Fruit fly (Drosophila melanogaster): ENCODE measurements around the gene chic.

DNA sequence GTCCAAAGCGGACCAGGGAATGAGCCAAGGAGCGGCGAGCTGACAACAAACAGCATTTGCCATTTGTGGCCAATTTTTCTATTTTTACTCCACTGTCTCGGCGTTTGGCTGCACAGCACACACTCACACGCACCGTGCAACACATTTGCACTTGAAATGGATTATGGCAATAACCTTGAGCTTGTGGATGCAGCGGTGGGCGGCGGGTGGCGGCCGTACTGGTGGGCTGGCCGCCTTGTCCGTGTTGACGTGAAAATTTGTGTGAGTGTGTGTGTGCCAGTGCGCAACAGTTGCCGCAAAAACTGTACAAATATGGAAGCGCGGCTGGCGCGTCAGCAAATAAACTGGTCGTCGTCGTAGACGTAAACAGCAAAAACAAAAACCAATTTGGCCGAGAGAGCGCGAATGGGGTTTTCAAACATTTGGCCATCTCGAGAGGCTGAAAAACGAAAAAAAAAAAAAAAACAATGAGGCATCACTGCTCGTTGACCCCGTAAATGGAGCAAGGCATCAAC, 5.7 kb downstream of the chic start:
- no peak for TF ChIP-seq h (optimal IDR thresholded peaks at IDR 0.05)
- no peak for TF ChIP-seq Sin3A (optimal IDR thresholded peaks at IDR 0.05)
- no peak for TF ChIP-seq Myc (optimal IDR thresholded peaks at IDR 0.05)
- no peak for TF ChIP-seq insv (optimal IDR thresholded peaks at IDR 0.05)
- TF ChIP-seq psq (optimal IDR thresholded peaks at IDR 0.05) = no peak
